In the genomic region with DNA sequence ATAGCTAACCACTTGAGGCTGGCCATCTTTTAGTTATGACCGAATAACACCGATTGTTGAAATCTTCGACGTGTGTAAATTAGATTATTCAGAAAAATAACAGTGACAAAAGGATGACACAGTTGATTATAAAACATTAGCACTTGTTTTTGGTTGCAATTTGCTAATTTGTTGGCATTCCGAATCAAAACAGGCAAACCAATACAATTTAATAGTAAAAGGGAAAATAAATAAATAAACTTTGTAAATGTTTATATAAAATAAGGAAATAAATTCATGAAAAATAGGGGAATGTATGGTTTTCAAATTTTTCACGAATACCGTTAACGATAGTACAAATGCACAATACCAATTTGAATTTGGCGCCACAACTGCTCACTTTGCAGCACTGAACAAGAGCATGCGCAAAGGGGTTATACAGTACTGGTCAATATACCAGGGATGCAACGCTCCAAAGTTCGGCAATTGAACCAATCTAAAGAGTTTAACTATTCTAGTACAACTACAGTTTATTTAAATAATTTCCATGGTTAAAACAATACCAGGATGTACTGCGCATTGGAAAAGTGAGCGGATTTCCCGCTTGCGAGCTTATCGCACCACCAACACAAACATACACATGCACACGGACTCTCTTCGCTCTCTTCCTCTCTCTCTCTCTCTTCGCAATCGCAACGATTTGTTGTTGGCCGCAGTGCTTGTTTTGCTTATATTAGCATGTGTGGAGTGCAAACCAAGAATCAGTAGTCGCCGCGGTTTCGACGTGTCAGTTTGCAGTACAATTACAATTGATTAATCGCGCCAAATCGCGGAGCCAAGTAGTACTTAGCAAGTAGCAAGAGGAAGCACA, we compare ENCODE assay signal across 5 fruit fly cellular contexts.
TF ChIP-seq lines count a peak whose summit lies in the region.

A gene (minus strand): TSS at position 76 of the 850 bp plus-strand sequence.
A gene (plus strand): TSS at position 415 of the 850 bp plus-strand sequence.

TF ChIP-seq in whole organism, adult, 20 proteins besides CTCF, POLR2A, EP300 and RAD21 (continued from another document):
- TF ChIP-seq CG11617 (GFP tag; optimal IDR thresholded peaks at IDR 0.05; lab: Kevin White, UChicago) (peak; percentile 64), CG1620 (GFP tag; optimal IDR thresholded peaks at IDR 0.05; lab: Kevin White, UChicago) (peak; percentile 93), toe (GFP tag; optimal IDR thresholded peaks at IDR 0.05; lab: Kevin White, UChicago) (peak; percentile 90), cic (GFP tag; optimal IDR thresholded peaks at IDR 0.05; lab: Kevin White, UChicago) (peak; percentile 94), Clk (GFP tag; optimal IDR thresholded peaks at IDR 0.05; lab: Kevin White, UChicago) (peak; percentile 74)

TF ChIP-seq in whole organism, embryonic, 481 proteins besides CTCF, POLR2A, EP300 and RAD21 (continued from another document and continues in another):
- TF ChIP-seq CG18764 (GFP tag; optimal IDR thresholded peaks at IDR 0.05; lab: Kevin White, UChicago) (peak; percentile 67), CG12236 (GFP tag; optimal IDR thresholded peaks at IDR 0.05; lab: Kevin White, UChicago) (peak; percentile 35), Sin3A (optimal IDR thresholded peaks at IDR 0.05; lab: Kevin White, UChicago) (peak; percentile 58), Dll (GFP tag; IDR thresholded peaks at IDR 0.05; lab: Robert Waterston, UW; ENCODE audit: partially characterized antibody) (peak; percentile 77), pum (GFP tag; optimal IDR thresholded peaks at IDR 0.05; lab: Kevin White, UChicago) (peak; percentile 72), H15 (GFP tag; IDR thresholded peaks at IDR 0.05; lab: Robert Waterston, UW) (peak; percentile 58; the same call in 2 of the 3 replicates), CG5180 (GFP tag; optimal IDR thresholded peaks at IDR 0.05; lab: Kevin White, UChicago) (peak; percentile 17), al (GFP tag; IDR thresholded peaks at IDR 0.05; lab: Robert Waterston, UW) (peak; percentile 48; the same call in 1 of the 2 replicates), CG34224 (GFP tag; IDR thresholded peaks at IDR 0.05; lab: Robert Waterston, UW; ENCODE audit: partially characterized antibody) (peak; percentile 22; the same call in 1 of the 3 replicates), ind (GFP tag; optimal IDR thresholded peaks at IDR 0.05; lab: Kevin White, UChicago) (peak; percentile 83), crol (GFP tag; IDR thresholded peaks at IDR 0.05; lab: Robert Waterston, UW) (no peak), crc (GFP tag; optimal IDR thresholded peaks at IDR 0.05; lab: Kevin White, UChicago) (peak; percentile 63), ap (GFP tag; IDR thresholded peaks at IDR 0.05; lab: Robert Waterston, UW) (no peak), CG9727 (GFP tag; optimal IDR thresholded peaks at IDR 0.05; lab: Kevin White, UChicago) (peak; percentile 50), D19B (GFP tag; optimal IDR thresholded peaks at IDR 0.05; lab: Kevin White, UChicago) (peak; percentile 41), jing (GFP tag; optimal IDR thresholded peaks at IDR 0.05; lab: Kevin White, UChicago) (peak; percentile 21), NC2α (GFP tag; optimal IDR thresholded peaks at IDR 0.05; lab: Kevin White, UChicago) (peak; percentile 51), CG14014 (GFP tag; IDR thresholded peaks at IDR 0.05; lab: Robert Waterston, UW) (peak; percentile 56; the same call in 1 of the 2 replicates), sug (tag; optimal IDR thresholded peaks at IDR 0.05; lab: Kevin White, UChicago) (peak; percentile 56), phol (tag; optimal IDR thresholded peaks at IDR 0.05; lab: Kevin White, UChicago) (peak; percentile 50), Bteb2 (GFP tag; optimal IDR thresholded peaks at IDR 0.05; lab: Kevin White, UChicago) (peak; percentile 87), run (tag; optimal IDR thresholded peaks at IDR 0.05; lab: Kevin White, UChicago) (peak; percentile 40), schlank (tag; optimal IDR thresholded peaks at IDR 0.05; lab: Kevin White, UChicago) (no peak), CG1233 (GFP tag; optimal IDR thresholded peaks at IDR 0.05; lab: Kevin White, UChicago) (peak; percentile 9), mirr (GFP tag; optimal IDR thresholded peaks at IDR 0.05; lab: Kevin White, UChicago) (peak; percentile 72), Oaz (GFP tag; IDR thresholded peaks at IDR 0.05; lab: Robert Waterston, UW) (no peak), kni (GFP tag; optimal IDR thresholded peaks at IDR 0.05; lab: Kevin White, UChicago) (peak; percentile 60)

TF ChIP-seq in whole organism, prepupa, 60 proteins besides CTCF, POLR2A, EP300 and RAD21 (continued from another document and continues in another):
- TF ChIP-seq CG3032 (tag; optimal IDR thresholded peaks at IDR 0.05; lab: Kevin White, UChicago) (peak; percentile 63), CG6808 (GFP tag; optimal IDR thresholded peaks at IDR 0.05; lab: Kevin White, UChicago) (peak; percentile 34), Smox (GFP tag; optimal IDR thresholded peaks at IDR 0.05; lab: Kevin White, UChicago) (peak; percentile 77), CG16779 (tag; optimal IDR thresholded peaks at IDR 0.05; lab: Kevin White, UChicago) (peak; percentile 71), CG31627 (GFP tag; optimal IDR thresholded peaks at IDR 0.05; lab: Kevin White, UChicago) (peak; percentile 75), Sox14 (GFP tag; optimal IDR thresholded peaks at IDR 0.05; lab: Kevin White, UChicago) (peak; percentile 72), CG3919 (GFP tag; optimal IDR thresholded peaks at IDR 0.05; lab: Kevin White, UChicago) (peak; percentile 83), Ets96B (tag; optimal IDR thresholded peaks at IDR 0.05; lab: Kevin White, UChicago) (peak; percentile 52), fkh (GFP tag; optimal IDR thresholded peaks at IDR 0.05; lab: Kevin White, UChicago) (peak; percentile 61), fd85E (GFP tag; optimal IDR thresholded peaks at IDR 0.05; lab: Kevin White, UChicago) (no peak), cyc (GFP tag; optimal IDR thresholded peaks at IDR 0.05; lab: Kevin White, UChicago) (peak; percentile 81), topi (GFP tag; optimal IDR thresholded peaks at IDR 0.05; lab: Kevin White, UChicago) (peak; percentile 74), CG10669 (GFP tag; optimal IDR thresholded peaks at IDR 0.05; lab: Kevin White, UChicago) (peak; percentile 52), pdm3 (GFP tag; optimal IDR thresholded peaks at IDR 0.05; lab: Kevin White, UChicago) (peak; percentile 81), net (GFP tag; optimal IDR thresholded peaks at IDR 0.05; lab: Kevin White, UChicago) (peak; percentile 62), Eip78C (GFP tag; lab: Kevin White, UChicago) (peak; percentile 86), CG8319 (GFP tag; optimal IDR thresholded peaks at IDR 0.05; lab: Kevin White, UChicago) (peak; percentile 38), OdsH (GFP tag; optimal IDR thresholded peaks at IDR 0.05; lab: Kevin White, UChicago) (peak; percentile 69), CG4318 (GFP tag; optimal IDR thresholded peaks at IDR 0.05; lab: Kevin White, UChicago) (no peak), ss (GFP tag; optimal IDR thresholded peaks at IDR 0.05; lab: Kevin White, UChicago) (peak; percentile 77 to 79), CG11294 (GFP tag; IDR thresholded peaks at IDR 0.05; lab: Robert Waterston, UW) (no peak), Lpt (GFP tag; optimal IDR thresholded peaks at IDR 0.05; lab: Kevin White, UChicago) (peak; percentile 56), Sox102F (GFP tag; optimal IDR thresholded peaks at IDR 0.05; lab: Kevin White, UChicago) (peak; percentile 79), achi (GFP tag; optimal IDR thresholded peaks at IDR 0.05; lab: Kevin White, UChicago) (peak; percentile 66), spab (GFP tag; optimal IDR thresholded peaks at IDR 0.05; lab: Kevin White, UChicago) (no peak), CG7368 (GFP tag; optimal IDR thresholded peaks at IDR 0.05; lab: Kevin White, UChicago) (peak; percentile 59), Ets21C (GFP tag; optimal IDR thresholded peaks at IDR 0.05; lab: Kevin White, UChicago) (peak; percentile 71), svp (GFP tag; lab: Kevin White, UChicago) (peak; percentile 82), CG11762 (GFP tag; optimal IDR thresholded peaks at IDR 0.05; lab: Kevin White, UChicago; ENCODE audit: insufficient read depth) (peak; percentile 36), CG1621 (tag; optimal IDR thresholded peaks at IDR 0.05; lab: Kevin White, UChicago) (peak; percentile 19)

TF ChIP-seq in whole organism, pupa, 21 proteins besides CTCF, POLR2A, EP300 and RAD21 (continued from another document):
- TF ChIP-seq CG8159 (tag; optimal IDR thresholded peaks at IDR 0.05; lab: Kevin White, UChicago): peak; percentile 39
- TF ChIP-seq CG13204 (GFP tag; optimal IDR thresholded peaks at IDR 0.05; lab: Kevin White, UChicago): peak; percentile 48
- no peak for TF ChIP-seq CG10348 (GFP tag; IDR thresholded peaks at IDR 0.05; lab: Robert Waterston, UW)
- TF ChIP-seq CG4496 (GFP tag; IDR thresholded peaks at IDR 0.05; lab: Robert Waterston, UW): peak; percentile 78; the same call in 1 of the 3 replicates
TF ChIP-seq in whole organism, pupa: peak in this region for 17.

TF ChIP-seq in whole organism, wandering third instar larva, 38 proteins besides CTCF, POLR2A, EP300 and RAD21 (continued from another document):
- TF ChIP-seq Rel (GFP tag; optimal IDR thresholded peaks at IDR 0.05; lab: Kevin White, UChicago): no peak
- peak; percentile 46 for TF ChIP-seq Rel (tag; optimal IDR thresholded peaks at IDR 0.05; lab: Kevin White, UChicago)
- TF ChIP-seq N (GFP tag; optimal IDR thresholded peaks at IDR 0.05; lab: Kevin White, UChicago): no peak
- TF ChIP-seq rgr (GFP tag; optimal IDR thresholded peaks at IDR 0.05; lab: Kevin White, UChicago): peak; percentile 87
- TF ChIP-seq ey (GFP tag; optimal IDR thresholded peaks at IDR 0.05; lab: Kevin White, UChicago): peak; percentile 74
- peak; percentile 67 for TF ChIP-seq brk (GFP tag; optimal IDR thresholded peaks at IDR 0.05; lab: Kevin White, UChicago)
- TF ChIP-seq CG32264 (GFP tag; optimal IDR thresholded peaks at IDR 0.05; lab: Kevin White, UChicago): peak; percentile 57
- peak; percentile 38 for TF ChIP-seq Myc (optimal IDR thresholded peaks at IDR 0.05; lab: Kevin White, UChicago)
- no peak for TF ChIP-seq tai (GFP tag; optimal IDR thresholded peaks at IDR 0.05; lab: Kevin White, UChicago)
- TF ChIP-seq Hnf4 (GFP tag; optimal IDR thresholded peaks at IDR 0.05; lab: Kevin White, UChicago): peak; percentile 87
- TF ChIP-seq h (GFP tag; optimal IDR thresholded peaks at IDR 0.05; lab: Kevin White, UChicago): peak; percentile 87
- peak; percentile 72 for TF ChIP-seq HLH106 (tag; optimal IDR thresholded peaks at IDR 0.05; lab: Kevin White, UChicago)
- no peak for TF ChIP-seq Dfd (GFP tag; optimal IDR thresholded peaks at IDR 0.05; lab: Kevin White, UChicago)
- TF ChIP-seq sv (GFP tag; optimal IDR thresholded peaks at IDR 0.05; lab: Kevin White, UChicago): peak; percentile 89
- TF ChIP-seq woc (GFP tag; optimal IDR thresholded peaks at IDR 0.05; lab: Kevin White, UChicago): peak; percentile 44
- TF ChIP-seq Hr83 (GFP tag; optimal IDR thresholded peaks at IDR 0.05; lab: Kevin White, UChicago; ENCODE audit: poor library complexity, severe bottlenecking): peak; percentile 76
- TF ChIP-seq Hr78 (GFP tag; optimal IDR thresholded peaks at IDR 0.05; lab: Kevin White, UChicago): no peak
- TF ChIP-seq pan (optimal IDR thresholded peaks at IDR 0.05; lab: Kevin White, UChicago): no peak
- TF ChIP-seq Dif (GFP tag; optimal IDR thresholded peaks at IDR 0.05; lab: Kevin White, UChicago; ENCODE audit: partially characterized antibody): peak; percentile 95
- TF ChIP-seq lola (GFP tag; optimal IDR thresholded peaks at IDR 0.05; lab: Kevin White, UChicago): no peak
